Worm (Caenorhabditis elegans) whole organism, L1 larva: ENCODE results near the gene sdhd-1.
A peak's percentile ranks its signal among the peaks of the same experiment; 100 is the strongest.

ENCODE experiments used
- C04F5.9 ChIP-seq: sonication (generic microtip); optimal IDR thresholded peaks from 2 replicates; lab custom pipeline; 2016; ENCODE audit warnings: missing genetic modification characterization, missing compliant biosample characterization
- C16A3.4 ChIP-seq: fragments of 150-350 bp; optimal IDR thresholded peaks from 2 replicates; lab custom pipeline; 2014; ENCODE audit warnings: missing biosample characterization, missing genetic modification characterization
- C34B4.2 ChIP-seq: sonication (generic microtip); optimal IDR thresholded peaks from 2 replicates; lab custom pipeline; 2017; ENCODE audit warnings: mild to moderate bottlenecking, missing genetic modification characterization, missing compliant biosample characterization
- ceh-8 ChIP-seq: fragments of 200-800 bp; sonication (Bioruptor generic); optimal IDR thresholded peaks from 2 replicates; lab custom pipeline; 2018; ENCODE audit warnings: mild to moderate bottlenecking, missing genetic modification characterization, moderate library complexity, missing compliant biosample characterization
- ceh-82 ChIP-seq, 3 experiments: fragments of 150-350 bp in 1 of 3; sonication (generic microtip) in 2 of 3; optimal IDR thresholded peaks; 2 replicates each; lab custom pipeline; 2014 to 2017; ENCODE audit warnings: missing biosample characterization in 3 of 3, missing genetic modification characterization in 3 of 3
- ceh-88 ChIP-seq: fragments of 200-800 bp; sonication (Bioruptor generic); IDR thresholded peaks from 2 replicates; pipeline ENCODE4 v1.3.6; 2022; ENCODE audit warnings: missing genetic modification characterization, missing compliant biosample characterization
- ceh-90 ChIP-seq: sonication (generic microtip); optimal IDR thresholded peaks from 2 replicates; lab custom pipeline; 2016; ENCODE audit warnings: missing genetic modification characterization, missing compliant biosample characterization
- dsc-1 ChIP-seq: sonication (generic microtip); optimal IDR thresholded peaks from 2 replicates; lab custom pipeline; 2016; ENCODE audit warnings: mild to moderate bottlenecking, missing genetic modification characterization, missing compliant biosample characterization
- ets-5 ChIP-seq: fragments of 200-800 bp; sonication (Bioruptor generic); IDR thresholded peaks from 2 replicates; pipeline ENCODE4 v1.3.6; 2022; ENCODE audit warnings: missing genetic modification characterization, missing compliant biosample characterization
- hlh-17 ChIP-seq: fragments of 200-800 bp; sonication (Bioruptor generic); optimal IDR thresholded peaks from 2 replicates; lab custom pipeline; 2018; ENCODE audit warnings: missing genetic modification characterization, mild to moderate bottlenecking, missing compliant biosample characterization, moderate library complexity, borderline replicate concordance
- jun-1 ChIP-seq: fragments of 150-350 bp; optimal IDR thresholded peaks from 2 replicates; lab custom pipeline; 2014; ENCODE audit warnings: missing biosample characterization, missing genetic modification reagents, missing genetic modification characterization
- lin-14 ChIP-seq: fragments of 200-800 bp; sonication (Bioruptor generic); optimal IDR thresholded peaks from 2 replicates; lab custom pipeline; 2018; ENCODE audit warnings: mild to moderate bottlenecking, missing genetic modification characterization, moderate library complexity, missing compliant biosample characterization
- nhr-71 ChIP-seq: sonication (generic microtip); optimal IDR thresholded peaks from 2 replicates; lab custom pipeline; 2016; ENCODE audit warnings: mild to moderate bottlenecking, missing genetic modification characterization, moderate library complexity, missing compliant biosample characterization
- nhr-77 ChIP-seq: fragments of 150-350 bp; optimal IDR thresholded peaks from 2 replicates; lab custom pipeline; 2014; ENCODE audit warnings: missing biosample characterization, missing genetic modification characterization
- pag-3 ChIP-seq: sonication (generic microtip); optimal IDR thresholded peaks from 2 replicates; lab custom pipeline; 2017; ENCODE audit warnings: missing genetic modification characterization, mild to moderate bottlenecking, missing compliant biosample characterization, antibody characterized with exemption, borderline replicate concordance; ENCODE audit not compliant: insufficient read depth
- pax-3 ChIP-seq: fragments of 200-800 bp; sonication (Bioruptor generic); optimal IDR thresholded peaks from 2 replicates; lab custom pipeline; 2018; ENCODE audit warnings: mild to moderate bottlenecking, missing genetic modification characterization, moderate library complexity, missing compliant biosample characterization
- snpc-4 ChIP-seq: fragments of 150-350 bp; optimal IDR thresholded peaks from 2 replicates; lab custom pipeline; 2014; ENCODE audit warnings: missing biosample characterization, missing genetic modification characterization
- swsn-7 ChIP-seq: sonication (generic microtip); optimal IDR thresholded peaks from 2 replicates; lab custom pipeline; 2016; ENCODE audit warnings: missing genetic modification characterization, missing compliant biosample characterization
- unc-86 ChIP-seq: sonication (generic microtip); optimal IDR thresholded peaks from 2 replicates; lab custom pipeline; 2016; ENCODE audit warnings: missing genetic modification characterization, missing compliant biosample characterization
- unc-98 ChIP-seq: fragments of 200-800 bp; sonication (Bioruptor generic); IDR thresholded peaks from 2 replicates; pipeline ENCODE4 v1.3.6; 2022; ENCODE audit warnings: missing genetic modification characterization, missing compliant biosample characterization

sdhd-1 gene

ce11 chrII:11012532-11013179 lies 37.1 kb downstream of the sdhd-1 start (continued):
- TF ChIP-seq nhr-71 (tag; lab: Kevin White, UChicago) = no peak
- no peak for TF ChIP-seq nhr-77
- TF ChIP-seq pag-3 (tag; lab: Kevin White, UChicago) = no peak

DNA sequence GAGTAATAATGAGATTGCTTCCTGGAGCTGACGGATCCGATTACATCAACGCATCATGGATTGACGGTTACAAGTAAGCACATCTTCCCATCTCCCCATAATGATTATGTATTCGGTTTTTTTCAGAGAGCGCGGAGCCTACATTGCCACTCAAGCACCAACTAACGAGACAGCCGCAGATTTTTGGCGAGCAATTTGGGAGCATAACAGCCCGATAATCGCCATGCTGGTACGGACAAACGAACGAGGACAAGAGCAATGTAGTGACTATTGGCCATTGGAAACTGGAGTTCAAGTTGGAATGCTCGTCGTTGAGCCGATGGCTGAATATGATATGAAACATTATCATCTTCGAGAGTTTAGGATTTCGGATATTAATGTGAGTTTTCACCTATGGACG lies 38.8 kb downstream of the sdhd-1 start:
- TF ChIP-seq C34B4.2 (tag; lab: Kevin White, UChicago) (no peak), ceh-90 (tag; lab: Kevin White, UChicago) (no peak), pax-3 (no peak), C16A3.4 (no peak), hlh-17 (GFP tag; lab: Kevin White, UChicago) (no peak), pag-3 (tag; lab: Kevin White, UChicago) (no peak), lin-14 (no peak), ceh-88 (GFP tag; lab: Robert Waterston, UW) (no peak), jun-1 (tag; lab: Kevin White, UChicago) (no peak), unc-86 (no peak), swsn-7 (tag; lab: Kevin White, UChicago) (no peak), unc-98 (no peak), dsc-1 (no peak), ets-5 (GFP tag; lab: Robert Waterston, UW) (no peak), C04F5.9 (tag; lab: Kevin White, UChicago) (no peak), nhr-77 (no peak), ceh-82 (tag; optimal IDR thresholded peaks at IDR 0.05; lab: Kevin White, UChicago) (no peak)

DNA sequence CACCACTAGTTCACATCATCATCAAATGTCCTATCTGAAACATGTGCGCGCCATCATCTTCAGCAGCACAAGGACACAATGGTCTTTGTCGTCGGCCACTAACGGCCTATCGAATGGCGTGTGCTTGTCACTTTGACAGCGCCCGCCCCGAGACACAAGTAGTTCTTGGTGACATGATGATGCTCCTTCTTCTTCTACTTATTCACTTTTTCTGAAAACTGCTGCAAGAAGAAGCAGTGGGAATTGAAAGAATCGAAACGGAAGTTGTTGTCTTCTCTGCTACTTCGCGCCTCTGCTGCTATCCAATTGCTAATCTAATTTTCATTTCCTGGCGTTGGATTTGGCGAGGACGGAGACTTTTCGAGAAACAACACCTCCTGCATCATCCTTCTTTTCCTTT lies 45.3 kb downstream of the sdhd-1 start:
- no peak for TF ChIP-seq snpc-4
- TF ChIP-seq ceh-8 (GFP tag; lab: Kevin White, UChicago) = no peak
- TF ChIP-seq lin-14 = peak; percentile 30
